Fruit fly (Drosophila melanogaster) whole organism, embryonic: ENCODE results near the gene Rbfox1.

ENCODE experiments used
- Antp ChIP-seq: fragments of 200-800 bp; sonication (Bioruptor generic); optimal IDR thresholded peaks from 3 replicates; lab custom pipeline; 2016; ENCODE audit warnings: missing biosample characterization, missing genetic modification characterization
- Awh ChIP-seq: fragments of 200-800 bp; sonication (Bioruptor generic); IDR thresholded peaks from 2 replicates; pipeline ENCODE4, ENCODE4 v1.3.6; 2022; ENCODE audit warnings: missing biosample characterization, missing genetic modification characterization
- CG10321 ChIP-seq: fragments of 200-800 bp; sonication (Bioruptor generic); IDR thresholded peaks from 2 replicates; pipeline ENCODE4 v1.3.6; 2022; ENCODE audit warnings: missing biosample characterization, missing genetic modification characterization
- CG11504 ChIP-seq: fragments of 200-800 bp; sonication (Bioruptor generic); optimal IDR thresholded peaks from 3 replicates; lab custom pipeline; 2019; ENCODE audit warnings: missing biosample characterization, mild to moderate bottlenecking, missing genetic modification characterization, moderate library complexity
- CG12071 ChIP-seq: fragments of 200-800 bp; sonication (Bioruptor generic); optimal IDR thresholded peaks from 3 replicates; lab custom pipeline; 2018; ENCODE audit warnings: missing biosample characterization, mild to moderate bottlenecking, missing genetic modification characterization
- CG15269 ChIP-seq: fragments of 200-800 bp; sonication (Bioruptor generic); optimal IDR thresholded peaks from 2 replicates; lab custom pipeline; 2018; ENCODE audit warnings: missing biosample characterization, mild to moderate bottlenecking, missing genetic modification characterization, moderate library complexity
- CG15601 ChIP-seq: fragments of 200-800 bp; sonication (Bioruptor generic); optimal IDR thresholded peaks from 3 replicates; lab custom pipeline; 2019; ENCODE audit warnings: missing biosample characterization, mild to moderate bottlenecking, missing genetic modification characterization, moderate library complexity
- CG18011 ChIP-seq: fragments of 200-800 bp; sonication (Bioruptor generic); optimal IDR thresholded peaks from 2 replicates; lab custom pipeline; 2017; ENCODE audit warnings: missing biosample characterization, missing genetic modification characterization, mild to moderate bottlenecking, moderate library complexity, missing genotype
- CG2129 ChIP-seq: fragments of 200-800 bp; sonication (Bioruptor generic); IDR thresholded peaks from 2 replicates; pipeline ENCODE4 v1.3.6; 2022; ENCODE audit warnings: missing biosample characterization, missing genetic modification characterization; ENCODE audit not compliant: partially characterized antibody
- CG2889 ChIP-seq: fragments of 200-800 bp; sonication (Bioruptor generic); IDR thresholded peaks from 3 replicates; pipeline ENCODE4 v1.3.6; 2022; ENCODE audit warnings: missing biosample characterization, missing genetic modification characterization
- CG30020 ChIP-seq: fragments of 200-800 bp; optimal IDR thresholded peaks from 2 replicates; lab custom pipeline; 2019; ENCODE audit warnings: missing biosample characterization, mild to moderate bottlenecking, missing genetic modification characterization, moderate library complexity
- CG3995 ChIP-seq: fragments of 200-800 bp; sonication (Bioruptor generic); optimal IDR thresholded peaks from 3 replicates; lab custom pipeline; 2016; ENCODE audit warnings: missing biosample characterization, missing genetic modification characterization
- CG5953 ChIP-seq: fragments of 200-800 bp; sonication (Bioruptor generic); IDR thresholded peaks from 2 replicates; pipeline ENCODE4 v1.3.6; 2022; ENCODE audit warnings: missing biosample characterization, missing genetic modification characterization
- CG7839 ChIP-seq: fragments of 200-800 bp; sonication (Bioruptor generic); optimal IDR thresholded peaks from 3 replicates; lab custom pipeline; 2018; ENCODE audit warnings: missing biosample characterization, mild to moderate bottlenecking, missing genetic modification characterization, moderate library complexity
- CHES-1-like ChIP-seq: fragments of 200-800 bp; sonication (Bioruptor generic); optimal IDR thresholded peaks from 2 replicates; lab custom pipeline; 2016; ENCODE audit warnings: missing biosample characterization, missing genetic modification characterization
- D ChIP-seq, 2 experiments: fragments of 200-800 bp in 1 of 2; fragments of >200 bp in 1 of 2; sonication (Bioruptor generic) in 1 of 2; optimal IDR thresholded peaks; 2 replicates in 1 of 2; 3 replicates in 1 of 2; lab custom pipeline; 2017; ENCODE audit warnings: mild to moderate bottlenecking in 1 of 2, missing biosample characterization in 1 of 2, missing genetic modification characterization in 1 of 2, missing genetic modification reagents in 1 of 2
- Dad ChIP-seq: fragments of 200-800 bp; sonication (Bioruptor generic); optimal IDR thresholded peaks from 3 replicates; lab custom pipeline; 2016; ENCODE audit warnings: missing biosample characterization, missing genetic modification characterization
- Dll ChIP-seq: fragments of 200-800 bp; sonication (Bioruptor generic); IDR thresholded peaks from 4 replicates; pipeline ENCODE4 v1.3.6; 2022; ENCODE audit warnings: missing biosample characterization, missing genetic modification characterization; ENCODE audit not compliant: partially characterized antibody
- Dp ChIP-seq: fragments of 200-800 bp; sonication (Bioruptor generic); optimal IDR thresholded peaks from 2 replicates; lab custom pipeline; 2018; ENCODE audit warnings: missing biosample characterization, mild to moderate bottlenecking, missing genetic modification characterization, moderate library complexity
- E2f2 ChIP-seq: fragments of 200-800 bp; sonication (Bioruptor generic); IDR thresholded peaks from 2 replicates; pipeline ENCODE4 v1.3.6; 2022; ENCODE audit warnings: missing biosample characterization, missing genetic modification characterization
- ERR ChIP-seq: fragments of 200-800 bp; sonication (Bioruptor generic); optimal IDR thresholded peaks from 2 replicates; lab custom pipeline; 2016; ENCODE audit warnings: missing biosample characterization, missing genetic modification characterization
- Hand ChIP-seq: fragments of 200-800 bp; sonication (Bioruptor generic); optimal IDR thresholded peaks from 2 replicates; lab custom pipeline; 2017; ENCODE audit warnings: mild to moderate bottlenecking, missing biosample characterization, missing genetic modification reagents, missing genetic modification characterization
- Lim3 ChIP-seq: fragments of 200-800 bp; sonication (Bioruptor generic); IDR thresholded peaks from 2 replicates; pipeline ENCODE4 v1.3.6; 2022; ENCODE audit warnings: missing biosample characterization, missing genetic modification characterization
- MESR4 ChIP-seq: fragments of 200-800 bp; sonication (Bioruptor generic); optimal IDR thresholded peaks from 2 replicates; lab custom pipeline; 2018; ENCODE audit warnings: missing biosample characterization, mild to moderate bottlenecking, missing genetic modification characterization, moderate library complexity
- MTF-1 ChIP-seq: fragments of 200-800 bp; sonication (Bioruptor generic); optimal IDR thresholded peaks from 2 replicates; lab custom pipeline; 2018; ENCODE audit warnings: missing biosample characterization, mild to moderate bottlenecking, missing genetic modification characterization, borderline replicate concordance
- Mrtf ChIP-seq: fragments of 200-800 bp; sonication (Bioruptor generic); IDR thresholded peaks from 3 replicates; pipeline ENCODE4 v1.3.6; 2022; ENCODE audit warnings: missing biosample characterization, missing genetic modification characterization
- Sin3A ChIP-seq: fragments of >200 bp; optimal IDR thresholded peaks from 2 replicates; lab custom pipeline; 2018
- Spps ChIP-seq: fragments of 200-800 bp; sonication (Bioruptor generic); optimal IDR thresholded peaks from 2 replicates; lab custom pipeline; 2018; ENCODE audit warnings: missing biosample characterization, mild to moderate bottlenecking, missing genetic modification characterization
- Sry-δ ChIP-seq: fragments of 200-800 bp; sonication (Bioruptor generic); optimal IDR thresholded peaks from 2 replicates; lab custom pipeline; 2016; ENCODE audit warnings: missing biosample characterization, missing genetic modification characterization
- Stat92E ChIP-seq, 3 experiments: fragments of >200 bp in 2 of 3; fragments of 200-800 bp in 1 of 3; sonication (Bioruptor generic) in 1 of 3; optimal IDR thresholded peaks; 2 replicates each; lab custom pipeline; 2017 to 2019; ENCODE audit warnings: missing biosample characterization in 3 of 3, missing genetic modification characterization in 3 of 3, mild to moderate bottlenecking in 1 of 3, moderate library complexity in 1 of 3
- Usf ChIP-seq: fragments of 200-800 bp; sonication (Bioruptor generic); optimal IDR thresholded peaks from 2 replicates; lab custom pipeline; 2017; ENCODE audit warnings: missing genotype, missing biosample characterization, missing genetic modification characterization
- ara ChIP-seq: fragments of 200-800 bp; sonication (Bioruptor generic); IDR thresholded peaks from 2 replicates; pipeline ENCODE4 v1.3.6; 2022; ENCODE audit warnings: missing biosample characterization, missing genetic modification characterization
- cad ChIP-seq: fragments of >200 bp; optimal IDR thresholded peaks from 2 replicates; lab custom pipeline; 2017; ENCODE audit warnings: missing biosample characterization, missing genetic modification characterization
- dmrt99B ChIP-seq: fragments of 200-800 bp; sonication (Bioruptor generic); optimal IDR thresholded peaks from 2 replicates; lab custom pipeline; 2018; ENCODE audit warnings: missing biosample characterization, mild to moderate bottlenecking, missing genetic modification characterization, moderate library complexity
- fd3F ChIP-seq: fragments of 200-800 bp; sonication (Bioruptor generic); optimal IDR thresholded peaks from 2 replicates; lab custom pipeline; 2018; ENCODE audit warnings: missing biosample characterization, mild to moderate bottlenecking, missing genetic modification characterization, moderate library complexity
- fru ChIP-seq: fragments of >200 bp; optimal IDR thresholded peaks from 2 replicates; lab custom pipeline; 2017
- grau ChIP-seq: fragments of 200-800 bp; optimal IDR thresholded peaks from 3 replicates; lab custom pipeline; 2019; ENCODE audit warnings: missing biosample characterization, mild to moderate bottlenecking, missing genetic modification characterization, moderate library complexity
- jing ChIP-seq: fragments of 200-800 bp; sonication (Bioruptor generic); optimal IDR thresholded peaks from 2 replicates; lab custom pipeline; 2018; ENCODE audit warnings: missing biosample characterization, mild to moderate bottlenecking, missing genetic modification characterization
- ken ChIP-seq: fragments of 200-800 bp; sonication (Bioruptor generic); IDR thresholded peaks from 3 replicates; pipeline ENCODE4 v1.3.6; 2022; ENCODE audit warnings: missing biosample characterization, missing genetic modification characterization
- lab ChIP-seq: fragments of 200-800 bp; sonication (Bioruptor generic); optimal IDR thresholded peaks from 3 replicates; lab custom pipeline; 2017; ENCODE audit warnings: missing biosample characterization, missing genetic modification characterization, mild to moderate bottlenecking, moderate library complexity, missing genetic modification reagents
- lov ChIP-seq, 2 experiments: fragments of 200-800 bp in 1 of 2; fragments of >200 bp in 1 of 2; sonication (Bioruptor generic) in 1 of 2; IDR thresholded peaks in 1 of 2; optimal IDR thresholded peaks in 1 of 2; 2 replicates in 1 of 2; 3 replicates in 1 of 2; pipeline versions ENCODE4 v1.3.6 to Lab custom; 2017 to 2022; ENCODE audit warnings: missing biosample characterization in 1 of 2, missing genetic modification characterization in 1 of 2
- pnt ChIP-seq: fragments of 200-800 bp; sonication (Bioruptor generic); optimal IDR thresholded peaks from 3 replicates; lab custom pipeline; 2016; ENCODE audit warnings: missing biosample characterization, missing genetic modification characterization
- run ChIP-seq: fragments of 200-800 bp; sonication (Bioruptor generic); optimal IDR thresholded peaks from 3 replicates; lab custom pipeline; 2018; ENCODE audit warnings: missing biosample characterization, mild to moderate bottlenecking, missing genetic modification characterization
- sd ChIP-seq: fragments of 200-800 bp; sonication (Bioruptor generic); optimal IDR thresholded peaks from 3 replicates; lab custom pipeline; 2018; ENCODE audit warnings: missing biosample characterization, mild to moderate bottlenecking, missing genetic modification characterization, moderate library complexity
- shn ChIP-seq: fragments of 200-800 bp; sonication (Bioruptor generic); optimal IDR thresholded peaks from 3 replicates; lab custom pipeline; 2016; ENCODE audit warnings: missing biosample characterization, missing genetic modification characterization
- unc-4 ChIP-seq: fragments of 200-800 bp; sonication (Bioruptor generic); IDR thresholded peaks from 2 replicates; pipeline ENCODE4 v1.3.6; 2022; ENCODE audit warnings: missing biosample characterization, missing genetic modification characterization; ENCODE audit not compliant: partially characterized antibody
- zen ChIP-seq: fragments of 200-800 bp; sonication (Bioruptor generic); optimal IDR thresholded peaks from 3 replicates; lab custom pipeline; 2018; ENCODE audit warnings: missing biosample characterization, mild to moderate bottlenecking, missing genetic modification characterization, moderate library complexity
- zen2 ChIP-seq: fragments of 200-800 bp; sonication (Bioruptor generic); IDR thresholded peaks from 3 replicates; pipeline ENCODE4 v1.3.6; 2022; ENCODE audit warnings: missing biosample characterization, missing genetic modification characterization; ENCODE audit not compliant: partially characterized antibody
- zfh2 ChIP-seq: fragments of 200-800 bp; sonication (Bioruptor generic); optimal IDR thresholded peaks from 2 replicates; lab custom pipeline; 2016; ENCODE audit warnings: missing biosample characterization, missing genetic modification characterization

Rbfox1 gene

DNA sequence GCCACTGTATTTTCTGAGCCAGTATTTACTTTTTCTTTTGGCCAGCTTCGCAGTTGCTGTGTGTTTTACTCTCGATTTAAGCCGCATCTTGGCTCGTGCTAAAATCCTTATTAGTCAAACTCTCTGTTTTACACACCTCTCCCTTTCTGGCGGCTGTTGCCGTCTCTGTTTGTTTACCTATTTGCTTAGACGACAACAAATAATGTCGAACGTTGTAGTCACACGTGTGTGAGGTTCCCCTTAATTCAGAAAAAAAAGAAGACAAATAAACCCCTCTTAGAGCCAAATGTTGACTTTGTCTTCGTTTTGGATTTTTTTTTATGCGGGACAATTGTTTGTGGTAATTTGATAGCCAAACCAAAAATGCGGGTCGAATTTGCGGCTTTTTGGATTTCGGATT, 37.7 kb downstream of the Rbfox1 start (continued):
- peak; percentile 89 for TF ChIP-seq CG15601 (tag; lab: Kevin White, UChicago)
- peak; percentile 85 for TF ChIP-seq CG12071 (GFP tag; lab: Kevin White, UChicago)
- peak; percentile 18 for TF ChIP-seq sd (tag; lab: Kevin White, UChicago)
- no peak for TF ChIP-seq fd3F (GFP tag; lab: Kevin White, UChicago)
- no peak for TF ChIP-seq Lim3 (GFP tag; lab: Robert Waterston, UW)
- no peak for TF ChIP-seq Sin3A (lab: Kevin White, UChicago)
- TF ChIP-seq Awh, result peak; percentile 90
- TF ChIP-seq Sry-δ (GFP tag; lab: Kevin White, UChicago), result peak; percentile 37
- peak; percentile 85 for TF ChIP-seq lab
- peak; percentile 88 for TF ChIP-seq ara (GFP tag; lab: Robert Waterston, UW)
- TF ChIP-seq fru (lab: Kevin White, UChicago), result no peak
- peak; percentile 45 for TF ChIP-seq ERR (GFP tag; lab: Kevin White, UChicago)
- TF ChIP-seq zen2 (GFP tag; lab: Robert Waterston, UW), result no peak
- TF ChIP-seq CG3995 (GFP tag; lab: Kevin White, UChicago), result peak; percentile 19
- TF ChIP-seq Dad (GFP tag; lab: Kevin White, UChicago), result peak; percentile 70
- peak; percentile 32 for TF ChIP-seq CG18011 (GFP tag; lab: Kevin White, UChicago)
- 0 out of 2 replicates have a peak, but pooled peaks have one; percentile 9 for TF ChIP-seq CG10321 (GFP tag; lab: Robert Waterston, UW)
- no peak for TF ChIP-seq CG2889 (GFP tag; lab: Robert Waterston, UW)
- TF ChIP-seq E2f2 (GFP tag; lab: Robert Waterston, UW), result peak; percentile 33; the same call in 1 of the 2 replicates
- peak; percentile 97 for TF ChIP-seq MTF-1 (GFP tag; lab: Kevin White, UChicago)
- TF ChIP-seq Dp (GFP tag; lab: Kevin White, UChicago), result no peak
- TF ChIP-seq unc-4 (GFP tag; lab: Robert Waterston, UW), result no peak
- peak; percentile 68 for TF ChIP-seq Antp (GFP tag; lab: Kevin White, UChicago)
- peak; percentile 77 for TF ChIP-seq shn (GFP tag; lab: Kevin White, UChicago)
- peak in 1 of 3 experiments; percentile 47 for TF ChIP-seq Stat92E (GFP tag; optimal IDR thresholded peaks at IDR 0.05; lab: Kevin White, UChicago)
- TF ChIP-seq zfh2 (GFP tag; lab: Kevin White, UChicago), result no peak
- peak; percentile 58 for TF ChIP-seq CG7839 (tag; lab: Kevin White, UChicago)
- 0 out of 2 replicates have a peak, but pooled peaks have one; percentile 50 for TF ChIP-seq CG5953 (GFP tag; lab: Robert Waterston, UW)
- peak; percentile 29 for TF ChIP-seq MESR4 (GFP tag; lab: Kevin White, UChicago)
- TF ChIP-seq pnt (GFP tag; lab: Kevin White, UChicago), result peak; percentile 77
- peak; percentile 76 for TF ChIP-seq CHES-1-like (GFP tag; lab: Kevin White, UChicago)
- TF ChIP-seq Spps, result peak; percentile 87
- TF ChIP-seq Usf (GFP tag; lab: Kevin White, UChicago), result peak; percentile 65
- peak; percentile 38 for TF ChIP-seq CG15269 (tag; lab: Kevin White, UChicago)
- TF ChIP-seq zen (tag; lab: Kevin White, UChicago), result peak; percentile 86
- TF ChIP-seq CG30020 (tag; lab: Kevin White, UChicago), result no peak
- TF ChIP-seq D (optimal IDR thresholded peaks at IDR 0.05; lab: Kevin White, UChicago), result no peak
- TF ChIP-seq D (GFP tag; optimal IDR thresholded peaks at IDR 0.05; lab: Kevin White, UChicago), result peak; percentile 91
- TF ChIP-seq run (tag; lab: Kevin White, UChicago), result peak; percentile 59
- TF ChIP-seq lov (optimal IDR thresholded peaks at IDR 0.05; lab: Kevin White, UChicago), result no peak
- TF ChIP-seq lov (GFP tag; IDR thresholded peaks at IDR 0.05; lab: Robert Waterston, UW), result peak; percentile 82; the same call in 1 of the 3 replicates
- peak; percentile 66 for TF ChIP-seq CG11504
- TF ChIP-seq CG2129 (GFP tag; lab: Robert Waterston, UW), result no peak
- TF ChIP-seq grau (tag; lab: Kevin White, UChicago), result peak; percentile 34
- peak; percentile 40 for TF ChIP-seq Hand (GFP tag; lab: Kevin White, UChicago)
- TF ChIP-seq Mrtf (GFP tag; lab: Robert Waterston, UW), result 0 out of 3 replicates have a peak, but pooled peaks have one; percentile 12
- no peak for TF ChIP-seq Dll (GFP tag; lab: Robert Waterston, UW)
- peak; percentile 59 for TF ChIP-seq jing (GFP tag; lab: Kevin White, UChicago)
- peak; percentile 66; the same call in 2 of the 3 replicates for TF ChIP-seq ken (GFP tag; lab: Robert Waterston, UW)
- no peak for TF ChIP-seq cad (GFP tag; lab: Kevin White, UChicago)
- peak; percentile 72 for TF ChIP-seq dmrt99B (tag; lab: Kevin White, UChicago)
